Fruit fly (Drosophila melanogaster) whole organism, embryonic: Measurements from ENCODE around the gene Mdr65.

ENCODE experiments used
- B-H2 ChIP-seq: fragments of 200-800 bp; sonication (Bioruptor generic); optimal IDR thresholded peaks from 2 replicates; lab custom pipeline; 2018; ENCODE audit warnings: missing biosample characterization, mild to moderate bottlenecking, missing genetic modification characterization
- CG1024 ChIP-seq: fragments of 200-800 bp; sonication (Bioruptor generic); IDR thresholded peaks from 2 replicates; pipeline ENCODE4 v1.3.6; 2022; ENCODE audit warnings: missing biosample characterization, missing genetic modification characterization
- CG11247 ChIP-seq: fragments of 200-800 bp; sonication (Bioruptor generic); IDR thresholded peaks from 2 replicates; pipeline ENCODE4 v1.3.6; 2022; ENCODE audit warnings: missing biosample characterization, missing genetic modification characterization
- CG12391 ChIP-seq: fragments of 200-800 bp; sonication (Bioruptor generic); optimal IDR thresholded peaks from 3 replicates; lab custom pipeline; 2018; ENCODE audit warnings: missing biosample characterization, mild to moderate bottlenecking, missing genetic modification characterization, moderate library complexity
- CG14710 ChIP-seq: fragments of 200-800 bp; sonication (Bioruptor generic); optimal IDR thresholded peaks from 3 replicates; lab custom pipeline; 2019; ENCODE audit warnings: missing biosample characterization, mild to moderate bottlenecking, missing genetic modification characterization, moderate library complexity
- CG1529 ChIP-seq: fragments of 200-800 bp; sonication (Bioruptor generic); optimal IDR thresholded peaks from 3 replicates; lab custom pipeline; 2018; ENCODE audit warnings: missing biosample characterization, missing genetic modification characterization
- CG1647 ChIP-seq: fragments of 200-800 bp; sonication (Bioruptor generic); optimal IDR thresholded peaks from 3 replicates; lab custom pipeline; 2016; ENCODE audit warnings: missing biosample characterization, missing genetic modification characterization
- CG18011 ChIP-seq: fragments of 200-800 bp; sonication (Bioruptor generic); optimal IDR thresholded peaks from 2 replicates; lab custom pipeline; 2017; ENCODE audit warnings: missing biosample characterization, missing genetic modification characterization, mild to moderate bottlenecking, moderate library complexity, missing genotype
- CG2120 ChIP-seq: fragments of 200-800 bp; sonication (Bioruptor generic); optimal IDR thresholded peaks from 3 replicates; lab custom pipeline; 2016; ENCODE audit warnings: missing biosample characterization, missing genetic modification characterization
- CG2202 ChIP-seq: fragments of 200-800 bp; sonication (Bioruptor generic); optimal IDR thresholded peaks from 2 replicates; lab custom pipeline; 2018; ENCODE audit warnings: missing biosample characterization, mild to moderate bottlenecking, missing genetic modification characterization
- CG3065 ChIP-seq: fragments of 200-800 bp; sonication (Bioruptor generic); optimal IDR thresholded peaks from 2 replicates; lab custom pipeline; 2016; ENCODE audit warnings: missing biosample characterization, missing genetic modification characterization
- CG34376 ChIP-seq: fragments of 200-800 bp; sonication (Bioruptor generic); optimal IDR thresholded peaks from 2 replicates; lab custom pipeline; 2018; ENCODE audit warnings: missing biosample characterization, mild to moderate bottlenecking, missing genetic modification characterization
- CG4730 ChIP-seq: fragments of 200-800 bp; sonication (Bioruptor generic); IDR thresholded peaks from 2 replicates; pipeline ENCODE4 v1.3.6; 2022; ENCODE audit warnings: missing biosample characterization, missing genetic modification characterization
- CG5245 ChIP-seq: fragments of 200-800 bp; sonication (Bioruptor generic); optimal IDR thresholded peaks from 3 replicates; lab custom pipeline; 2016; ENCODE audit warnings: missing biosample characterization, missing genetic modification characterization
- CG6765 ChIP-seq: fragments of 200-800 bp; sonication (Bioruptor generic); optimal IDR thresholded peaks from 3 replicates; lab custom pipeline; 2017; ENCODE audit warnings: missing biosample characterization, mild to moderate bottlenecking, missing genetic modification characterization
- CG7839 ChIP-seq: fragments of 200-800 bp; sonication (Bioruptor generic); optimal IDR thresholded peaks from 3 replicates; lab custom pipeline; 2018; ENCODE audit warnings: missing biosample characterization, mild to moderate bottlenecking, missing genetic modification characterization, moderate library complexity
- CG8388 ChIP-seq: fragments of 200-800 bp; sonication (Bioruptor generic); optimal IDR thresholded peaks from 2 replicates; lab custom pipeline; 2019; ENCODE audit warnings: missing biosample characterization, mild to moderate bottlenecking, missing genetic modification characterization, moderate library complexity
- CG8478 ChIP-seq: fragments of >200 bp; optimal IDR thresholded peaks from 2 replicates; lab custom pipeline; 2018
- CTCF ChIP-seq: fragments of 200-800 bp; sonication (Bioruptor generic); optimal IDR thresholded peaks from 2 replicates; lab custom pipeline; 2017; ENCODE audit warnings: missing biosample characterization, mild to moderate bottlenecking, missing genetic modification characterization, moderate library complexity
- CrebB ChIP-seq: fragments of 200-800 bp; sonication (Bioruptor generic); optimal IDR thresholded peaks from 3 replicates; lab custom pipeline; 2018; ENCODE audit warnings: missing biosample characterization, mild to moderate bottlenecking, missing genetic modification characterization
- Dip2 ChIP-seq: fragments of 200-800 bp; sonication (Bioruptor generic); IDR thresholded peaks from 2 replicates; pipeline ENCODE4 v1.3.6; 2022; ENCODE audit warnings: missing biosample characterization, missing genetic modification characterization
- Dll ChIP-seq: fragments of 200-800 bp; sonication (Bioruptor generic); IDR thresholded peaks from 4 replicates; pipeline ENCODE4 v1.3.6; 2022; ENCODE audit warnings: missing biosample characterization, missing genetic modification characterization; ENCODE audit not compliant: partially characterized antibody
- Hey ChIP-seq: fragments of 200-800 bp; sonication (Bioruptor generic); optimal IDR thresholded peaks from 3 replicates; lab custom pipeline; 2018; ENCODE audit warnings: missing biosample characterization, mild to moderate bottlenecking, missing genetic modification characterization
- Lhr ChIP-seq: fragments of 200-800 bp; sonication (Bioruptor generic); optimal IDR thresholded peaks from 3 replicates; lab custom pipeline; 2017; ENCODE audit warnings: mild to moderate bottlenecking, missing biosample characterization, missing genetic modification reagents, missing genetic modification characterization
- MESR4 ChIP-seq: fragments of 200-800 bp; sonication (Bioruptor generic); optimal IDR thresholded peaks from 2 replicates; lab custom pipeline; 2018; ENCODE audit warnings: missing biosample characterization, mild to moderate bottlenecking, missing genetic modification characterization, moderate library complexity
- Max ChIP-seq: fragments of 200-800 bp; sonication (Bioruptor generic); optimal IDR thresholded peaks from 2 replicates; lab custom pipeline; 2016; ENCODE audit warnings: missing biosample characterization, mild to moderate bottlenecking, missing genetic modification characterization
- Neu2 ChIP-seq: fragments of 200-800 bp; sonication (Bioruptor generic); optimal IDR thresholded peaks from 3 replicates; lab custom pipeline; 2016; ENCODE audit warnings: missing biosample characterization, missing genetic modification characterization, borderline replicate concordance
- Pdp1 ChIP-seq, 2 experiments: fragments of 200-800 bp; sonication (Bioruptor generic); optimal IDR thresholded peaks; 3 replicates each; lab custom pipeline; 2016; ENCODE audit warnings: missing biosample characterization in 2 of 2, missing genetic modification characterization in 2 of 2, mild to moderate bottlenecking in 1 of 2, moderate library complexity in 1 of 2
- YL-1 ChIP-seq: fragments of 200-800 bp; sonication (Bioruptor generic); optimal IDR thresholded peaks from 3 replicates; lab custom pipeline; 2017; ENCODE audit warnings: missing biosample characterization, mild to moderate bottlenecking, missing genetic modification characterization
- ara ChIP-seq: fragments of 200-800 bp; sonication (Bioruptor generic); IDR thresholded peaks from 2 replicates; pipeline ENCODE4 v1.3.6; 2022; ENCODE audit warnings: missing biosample characterization, missing genetic modification characterization
- ase ChIP-seq: fragments of 200-800 bp; sonication (Bioruptor generic); IDR thresholded peaks from 3 replicates; pipeline ENCODE4 v1.3.6; 2022; ENCODE audit warnings: missing biosample characterization, missing genetic modification characterization
- ash1 ChIP-seq: fragments of 200-800 bp; sonication (Bioruptor generic); optimal IDR thresholded peaks from 2 replicates; lab custom pipeline; 2018; ENCODE audit warnings: missing biosample characterization, mild to moderate bottlenecking, missing genetic modification characterization
- az2 ChIP-seq: fragments of 200-800 bp; sonication (Bioruptor generic); optimal IDR thresholded peaks from 3 replicates; lab custom pipeline; 2016; ENCODE audit warnings: missing biosample characterization, missing genetic modification characterization
- bab2 ChIP-seq: fragments of 200-800 bp; sonication (Bioruptor generic); optimal IDR thresholded peaks from 2 replicates; lab custom pipeline; 2016; ENCODE audit warnings: missing biosample characterization, missing genetic modification characterization
- bbx ChIP-seq: fragments of 200-800 bp; sonication (Bioruptor generic); IDR thresholded peaks from 2 replicates; pipeline ENCODE4 v1.3.6; 2022; ENCODE audit warnings: missing biosample characterization, missing genetic modification characterization; ENCODE audit not compliant: partially characterized antibody
- fd3F ChIP-seq: fragments of 200-800 bp; sonication (Bioruptor generic); optimal IDR thresholded peaks from 2 replicates; lab custom pipeline; 2018; ENCODE audit warnings: missing biosample characterization, mild to moderate bottlenecking, missing genetic modification characterization, moderate library complexity
- gcm ChIP-seq: fragments of 200-800 bp; sonication (Bioruptor generic); optimal IDR thresholded peaks from 2 replicates; lab custom pipeline; 2019; ENCODE audit warnings: missing biosample characterization, mild to moderate bottlenecking, missing genetic modification characterization, moderate library complexity
- ind ChIP-seq: fragments of 200-800 bp; sonication (Bioruptor generic); optimal IDR thresholded peaks from 3 replicates; lab custom pipeline; 2016; ENCODE audit warnings: missing biosample characterization, missing genetic modification characterization
- nmo ChIP-seq: fragments of 200-800 bp; sonication (Bioruptor generic); optimal IDR thresholded peaks from 2 replicates; lab custom pipeline; 2018; ENCODE audit warnings: missing biosample characterization, mild to moderate bottlenecking, missing genetic modification characterization, moderate library complexity
- onecut ChIP-seq: fragments of 200-800 bp; sonication (Bioruptor generic); IDR thresholded peaks from 2 replicates; pipeline ENCODE4 v1.3.6; 2022; ENCODE audit warnings: missing biosample characterization, missing genetic modification characterization
- pan ChIP-seq, 4 experiments: fragments of >200 bp in 3 of 4; fragments of 200-800 bp in 1 of 4; sonication (Bioruptor generic) in 1 of 4; optimal IDR thresholded peaks in 3 of 4; IDR thresholded peaks in 1 of 4; 2 replicates each; pipeline versions ENCODE4 v1.3.6 to Lab custom; 2017 to 2022; ENCODE audit warnings: missing biosample characterization in 2 of 4, missing genetic modification characterization in 2 of 4, mixed read lengths in 1 of 4
- phol ChIP-seq: fragments of 200-800 bp; sonication (Bioruptor generic); optimal IDR thresholded peaks from 3 replicates; lab custom pipeline; 2018; ENCODE audit warnings: missing biosample characterization, mild to moderate bottlenecking, missing genetic modification characterization, moderate library complexity
- sima ChIP-seq: fragments of 200-800 bp; sonication (Bioruptor generic); optimal IDR thresholded peaks from 2 replicates; lab custom pipeline; 2016; ENCODE audit warnings: missing biosample characterization, missing genetic modification characterization
- sob ChIP-seq: fragments of 200-800 bp; sonication (Bioruptor generic); IDR thresholded peaks from 2 replicates; pipeline ENCODE4 v1.3.6; 2022; ENCODE audit warnings: missing biosample characterization, missing genetic modification characterization
- sug ChIP-seq: fragments of 200-800 bp; optimal IDR thresholded peaks from 2 replicates; lab custom pipeline; 2019; ENCODE audit warnings: missing biosample characterization, mild to moderate bottlenecking, missing genetic modification characterization, moderate library complexity
- tio ChIP-seq: fragments of 200-800 bp; sonication (Bioruptor generic); optimal IDR thresholded peaks from 2 replicates; lab custom pipeline; 2017; ENCODE audit warnings: missing biosample characterization, missing genetic modification characterization, inconsistent platforms
- tll ChIP-seq, 2 experiments: fragments of 200-800 bp in 1 of 2; fragments of >200 bp in 1 of 2; sonication (Bioruptor generic) in 1 of 2; optimal IDR thresholded peaks; 2 replicates each; lab custom pipeline; 2017 to 2019; ENCODE audit warnings: missing biosample characterization in 2 of 2, missing genetic modification characterization in 2 of 2, mild to moderate bottlenecking in 1 of 2, moderate library complexity in 1 of 2
- tup ChIP-seq: fragments of 200-800 bp; sonication (Bioruptor generic); optimal IDR thresholded peaks from 2 replicates; lab custom pipeline; 2016; ENCODE audit warnings: missing biosample characterization, mild to moderate bottlenecking, missing genetic modification characterization, moderate library complexity
- vnd ChIP-seq: fragments of 200-800 bp; sonication (Bioruptor generic); IDR thresholded peaks from 3 replicates; pipeline ENCODE4 v1.3.6; 2022; ENCODE audit warnings: missing biosample characterization, missing genetic modification characterization; ENCODE audit not compliant: partially characterized antibody
- vvl ChIP-seq: fragments of 200-800 bp; sonication (Bioruptor generic); IDR thresholded peaks from 2 replicates; pipeline ENCODE4 v1.3.6; 2022; ENCODE audit warnings: missing biosample characterization, missing genetic modification characterization
- zfh2 ChIP-seq: fragments of 200-800 bp; sonication (Bioruptor generic); optimal IDR thresholded peaks from 2 replicates; lab custom pipeline; 2016; ENCODE audit warnings: missing biosample characterization, missing genetic modification characterization

Gene Mdr65

DNA sequence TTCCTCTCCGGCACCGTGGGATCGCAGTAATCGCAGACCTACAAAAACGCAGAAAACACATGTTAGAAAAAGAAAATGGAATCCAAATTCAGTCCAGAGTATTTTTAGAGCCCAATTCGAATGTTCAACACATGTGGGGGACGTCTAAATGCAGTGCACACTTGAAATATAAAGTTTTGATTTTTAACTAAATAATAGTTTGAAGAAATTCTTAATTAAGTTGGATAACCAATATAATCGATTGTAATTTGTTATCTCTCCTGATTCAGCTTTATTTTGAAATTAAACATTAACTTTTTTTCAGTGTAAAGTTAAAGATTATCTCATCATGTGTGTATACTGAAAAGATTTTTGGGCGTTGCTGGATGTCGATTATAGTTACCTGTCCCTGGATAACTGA lies 28.3 kb downstream of the Mdr65 start (continued):
- TF ChIP-seq sug (no peak), ind (GFP tag; lab: Kevin White, UChicago) (peak; percentile 55), Hey (tag; lab: Kevin White, UChicago) (no peak), YL-1 (GFP tag; lab: Kevin White, UChicago) (no peak), CG8388 (GFP tag; lab: Kevin White, UChicago) (peak; percentile 88), MESR4 (GFP tag; lab: Kevin White, UChicago) (no peak), CG12391 (tag; lab: Kevin White, UChicago) (peak; percentile 89), CG2202 (peak; percentile 67), ara (GFP tag; lab: Robert Waterston, UW) (peak; percentile 81), CG1024 (GFP tag; lab: Robert Waterston, UW) (peak; percentile 67), ash1 (no peak), CG8478 (lab: Kevin White, UChicago) (no peak), CrebB (tag; lab: Kevin White, UChicago) (no peak), Lhr (GFP tag; lab: Kevin White, UChicago) (peak; percentile 13), CG2120 (peak; percentile 24), zfh2 (GFP tag; lab: Kevin White, UChicago) (no peak), tll (GFP tag; optimal IDR thresholded peaks at IDR 0.05; lab: Kevin White, UChicago) (no peak), vvl (GFP tag; lab: Robert Waterston, UW) (peak; percentile 93), tup (GFP tag; lab: Kevin White, UChicago) (no peak), CG14710 (tag; lab: Kevin White, UChicago) (peak; percentile 81), pan (optimal IDR thresholded peaks at IDR 0.05; lab: Kevin White, UChicago) (no peak), pan (GFP tag; optimal IDR thresholded peaks at IDR 0.05 in 1 of 2, IDR thresholded peaks at IDR 0.05 in 1 of 2) (peak in 1 of 2 experiments; percentile 76), vnd (no peak), sima (no peak), bbx (no peak), B-H2 (GFP tag; lab: Kevin White, UChicago) (no peak), Pdp1 (GFP tag; optimal IDR thresholded peaks at IDR 0.05; lab: Kevin White, UChicago) (peak; percentile 22 to 75), CG6765 (GFP tag; lab: Kevin White, UChicago) (no peak), phol (tag; lab: Kevin White, UChicago) (peak; percentile 86), tio (GFP tag; lab: Kevin White, UChicago) (no peak), CG11247 (GFP tag; lab: Robert Waterston, UW) (no peak; the same call in 1 of the 2 replicates), CTCF (GFP tag; lab: Kevin White, UChicago) (no peak), az2 (peak; percentile 76), ase (GFP tag; lab: Robert Waterston, UW) (0 out of 3 replicates have a peak, but pooled peaks have one; percentile 29), onecut (GFP tag; lab: Robert Waterston, UW) (peak; percentile 45), CG5245 (GFP tag; lab: Kevin White, UChicago) (peak; percentile 50), Dip2 (no peak), Dll (GFP tag; lab: Robert Waterston, UW) (no peak), fd3F (no peak), nmo (GFP tag; lab: Kevin White, UChicago) (peak; percentile 87), Neu2 (GFP tag; lab: Kevin White, UChicago) (no peak), CG1529 (GFP tag; lab: Kevin White, UChicago) (peak; percentile 53), CG18011 (GFP tag; lab: Kevin White, UChicago) (no peak), CG34376 (GFP tag; lab: Kevin White, UChicago) (no peak), CG7839 (tag; lab: Kevin White, UChicago) (peak; percentile 81), CG4730 (GFP tag; lab: Robert Waterston, UW) (peak; percentile 63), CG3065 (GFP tag; lab: Kevin White, UChicago) (no peak), Max (GFP tag; lab: Kevin White, UChicago) (no peak), bab2 (peak; percentile 53), sob (GFP tag; lab: Robert Waterston, UW) (no peak), CG1647 (GFP tag; lab: Kevin White, UChicago) (no peak), gcm (GFP tag; lab: Kevin White, UChicago) (peak; percentile 77)
